Fruit fly (Drosophila melanogaster) S2 (cell line): ENCODE data around the gene Bx42.
A peak's percentile ranks its signal among the peaks of the same experiment; 100 is the strongest.

Experiments
- CG8478 ChIP-seq: fragments of >200 bp; optimal IDR thresholded peaks from 2 replicates; lab custom pipeline; 2018
- CTCF ChIP-seq, 2 experiments: fragments of >200 bp; optimal IDR thresholded peaks; 2 replicates each; lab custom pipeline; 2018

The Bx42 gene

DNA sequence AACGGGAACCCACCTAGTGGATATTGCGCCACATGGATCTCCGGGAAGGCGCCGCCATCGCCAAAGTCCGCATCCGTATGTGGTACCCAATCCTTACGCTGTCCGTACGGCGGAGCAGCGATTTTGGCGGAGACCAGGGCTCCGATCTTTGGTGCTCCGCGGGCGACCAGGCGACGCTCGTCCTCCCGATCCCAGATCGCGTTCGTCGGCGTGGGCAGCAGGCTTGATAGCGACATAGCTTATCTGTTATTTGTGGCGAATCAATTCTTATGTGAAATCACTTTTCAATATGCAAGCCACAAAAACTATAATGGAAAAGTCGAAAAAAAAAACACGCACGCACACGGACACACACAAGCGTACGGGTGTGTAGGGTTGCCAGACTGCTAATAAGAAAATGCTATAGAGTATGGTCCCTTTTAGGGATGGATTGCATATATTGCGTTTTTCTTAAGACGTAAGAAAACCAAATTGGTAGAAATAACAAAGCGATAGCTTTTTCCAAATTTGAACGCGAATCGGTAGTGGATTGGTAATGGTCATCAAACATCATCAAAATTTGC lies at the start of gene Bx42:
TSS of gene Bx42 (minus strand) at position 393 of the 563 bp plus-strand sequence.
- TF ChIP-seq CTCF (optimal IDR thresholded peaks at IDR 0.05; lab: Kevin White, UChicago): no peak
- TF ChIP-seq CG8478 (lab: Kevin White, UChicago): no peak

- TF ChIP-seq CTCF (optimal IDR thresholded peaks at IDR 0.05; lab: Kevin White, UChicago) (peak in 1 of 2 experiments; percentile 16), CG8478 (lab: Kevin White, UChicago) (no peak)
Observed at dm6 chrX:9155715-9156387, 49.4 kb upstream of the Bx42 start.

DNA sequence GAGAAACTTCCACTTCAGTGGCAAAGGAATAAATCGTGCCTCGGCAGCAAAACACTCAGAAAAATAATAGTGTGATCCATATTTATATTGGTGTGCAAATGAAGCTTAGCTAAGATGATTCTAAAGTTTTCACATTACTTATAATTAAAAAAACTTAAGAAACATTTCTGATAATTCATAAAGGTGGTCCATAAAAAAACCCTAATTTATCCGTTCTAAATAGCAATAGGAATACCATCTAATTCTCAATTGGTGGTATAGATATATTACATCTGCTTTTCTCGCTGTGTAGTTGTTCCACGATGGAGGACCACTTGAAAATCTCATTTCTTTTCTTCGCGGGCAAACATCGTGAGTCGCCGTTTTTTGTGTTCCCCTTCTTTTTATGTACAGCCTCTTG lies 48.7 kb upstream of the Bx42 start:
- TF ChIP-seq CG8478 (lab: Kevin White, UChicago) (no peak), CTCF (optimal IDR thresholded peaks at IDR 0.05; lab: Kevin White, UChicago) (no peak)

DNA sequence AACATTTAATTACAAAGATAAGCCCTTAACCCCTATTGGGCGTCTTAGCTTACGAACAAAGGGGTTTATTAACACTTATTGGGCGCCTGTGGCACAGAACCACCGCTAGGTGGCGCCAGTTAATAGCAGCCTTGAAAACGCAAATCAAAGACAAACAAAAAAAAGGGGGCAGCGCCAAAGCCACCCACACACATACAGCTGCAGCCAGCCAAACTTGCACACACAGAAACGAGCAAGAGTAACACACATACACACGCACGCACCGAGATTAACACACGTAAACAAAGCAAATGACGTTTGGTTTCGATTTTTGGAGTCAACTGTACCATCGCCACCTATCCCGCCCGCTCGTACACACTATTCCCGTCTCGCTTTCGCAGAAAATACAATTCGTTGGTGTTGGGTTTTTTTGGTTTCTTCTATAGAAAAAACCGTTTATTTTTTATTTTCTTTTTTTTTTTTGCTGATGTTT lies 45.8 kb upstream of the Bx42 start:
- no peak for TF ChIP-seq CG8478 (lab: Kevin White, UChicago)
- peak; percentile 85 to 89 for TF ChIP-seq CTCF (optimal IDR thresholded peaks at IDR 0.05; lab: Kevin White, UChicago)

- TF ChIP-seq CG8478 (lab: Kevin White, UChicago) (no peak), CTCF (optimal IDR thresholded peaks at IDR 0.05; lab: Kevin White, UChicago) (no peak)
Observed at dm6 chrX:9148989-9149522, 42.7 kb upstream of the Bx42 start, which contains the start of the genes fh and Bap111. fh (minus strand) TSS chrX:9149071. Bap111 (plus strand) TSS chrX:9149309.

DNA sequence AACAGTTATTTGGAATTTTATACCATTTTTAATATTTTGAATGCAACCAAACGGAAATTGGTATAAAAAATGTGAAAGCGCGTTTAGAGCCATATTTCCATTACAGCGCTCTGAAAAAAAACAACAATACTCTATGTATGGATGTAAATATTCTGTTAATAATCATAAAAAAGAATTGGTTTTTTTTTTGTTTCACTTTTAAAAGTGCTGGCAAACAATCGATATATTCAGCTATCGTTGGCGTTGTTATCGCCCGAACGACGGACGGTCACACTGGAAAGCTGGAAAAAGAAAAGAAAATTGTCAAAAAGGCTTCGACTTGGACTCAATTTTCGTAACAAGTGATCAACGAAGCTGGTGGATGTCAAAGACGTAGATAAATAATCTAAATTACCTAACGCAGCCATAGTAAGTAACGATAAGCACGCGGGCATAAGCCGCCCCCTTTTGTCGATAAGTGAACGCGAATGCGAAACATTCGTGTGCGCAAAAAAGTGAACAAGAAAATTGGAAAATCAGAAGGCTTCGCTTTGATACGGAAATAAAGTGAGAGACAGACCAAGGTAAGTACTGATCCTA lies 35.9 kb upstream of the Bx42 start, which contains the start of gene CG7065:
TSS of gene CG7065 (plus strand) at position 270 of the 579 bp plus-strand sequence.
- TF ChIP-seq CTCF (optimal IDR thresholded peaks at IDR 0.05; lab: Kevin White, UChicago) (no peak), CG8478 (lab: Kevin White, UChicago) (no peak)

DNA sequence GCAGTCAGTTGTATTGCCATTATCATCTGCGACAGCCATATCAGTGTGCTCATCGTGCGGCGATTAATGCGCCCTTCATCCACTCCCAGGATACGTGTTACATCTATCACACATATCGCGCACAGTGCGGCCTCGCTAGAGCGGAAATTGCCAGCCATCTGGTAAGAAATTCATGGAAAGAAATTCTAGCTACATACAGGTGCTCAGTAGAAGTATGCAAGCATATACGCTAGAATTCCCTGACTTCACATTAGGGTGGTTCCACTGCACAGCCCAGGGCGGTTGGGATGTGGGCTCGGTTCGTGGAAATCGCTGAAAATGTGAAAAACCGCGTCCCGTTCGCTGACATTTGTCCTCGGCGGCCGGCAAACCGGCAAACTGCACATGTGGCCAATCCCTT lies 34.8 kb upstream of the Bx42 start:
- TF ChIP-seq CTCF (optimal IDR thresholded peaks at IDR 0.05; lab: Kevin White, UChicago): no peak
- no peak for TF ChIP-seq CG8478 (lab: Kevin White, UChicago)

DNA sequence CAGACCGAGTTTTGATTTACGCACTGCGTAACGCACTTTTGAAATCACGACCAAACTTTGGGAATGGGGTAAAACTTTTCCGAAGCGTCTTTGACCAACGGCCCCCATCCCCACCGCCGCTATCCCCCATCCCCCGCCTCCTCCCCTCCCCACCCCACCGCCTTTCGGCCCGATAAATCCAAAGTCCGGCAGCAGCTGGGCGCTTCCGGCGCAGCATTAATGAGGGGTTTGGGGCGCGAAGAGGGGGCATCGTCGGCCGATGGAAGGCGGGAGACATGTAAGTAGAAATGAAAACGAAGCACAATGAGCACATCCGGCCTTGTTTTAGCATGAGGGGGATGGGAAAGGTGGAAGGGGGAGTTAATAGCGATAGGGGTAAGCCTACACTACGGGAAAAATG lies 32.7 kb upstream of the Bx42 start:
- TF ChIP-seq CG8478 (lab: Kevin White, UChicago) (no peak), CTCF (optimal IDR thresholded peaks at IDR 0.05; lab: Kevin White, UChicago) (no peak)

DNA sequence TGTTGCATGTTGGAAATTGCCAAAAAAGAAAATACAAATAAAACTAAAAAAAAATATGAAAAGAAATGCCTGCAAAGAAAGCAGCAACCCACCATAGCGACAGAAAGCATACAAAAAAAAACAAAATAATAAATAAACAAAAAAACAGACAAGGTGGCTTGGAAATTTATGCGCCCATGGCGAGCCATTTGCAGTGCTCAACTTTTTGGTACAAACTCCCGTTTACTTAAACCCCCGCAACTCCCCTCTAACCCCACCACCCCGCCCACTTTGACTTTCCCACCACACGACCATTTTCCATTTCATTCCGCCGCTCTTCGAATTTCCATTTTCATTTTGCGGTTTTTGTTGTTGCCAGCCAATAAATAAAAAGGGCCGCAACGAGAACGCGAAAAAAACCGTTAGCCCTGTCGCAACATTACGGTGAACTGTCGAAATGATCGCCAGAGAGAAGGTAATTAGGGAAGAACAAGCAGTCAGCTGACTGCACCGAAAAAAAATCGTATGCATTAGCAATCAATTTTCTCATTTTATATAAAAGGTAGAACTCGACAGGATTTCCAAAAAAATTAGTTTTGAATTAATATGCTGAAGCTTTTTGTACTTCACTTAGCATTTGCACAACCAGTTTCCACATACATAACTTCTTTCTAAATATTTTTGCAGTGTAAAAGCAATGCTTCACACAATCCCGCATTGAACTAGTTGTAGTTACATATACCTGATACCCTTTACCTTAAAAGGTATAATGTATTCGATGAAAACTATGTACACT lies 30.6 kb upstream of the Bx42 start:
- TF ChIP-seq CG8478 (lab: Kevin White, UChicago) (no peak), CTCF (optimal IDR thresholded peaks at IDR 0.05; lab: Kevin White, UChicago) (no peak)

- TF ChIP-seq CTCF (optimal IDR thresholded peaks at IDR 0.05; lab: Kevin White, UChicago): no peak
- TF ChIP-seq CG8478 (lab: Kevin White, UChicago): no peak
Observed at dm6 chrX:9134922-9135453, 28.6 kb upstream of the Bx42 start, which contains the start of gene fend. fend (minus strand) TSS chrX:9135099.

- no peak for TF ChIP-seq CTCF (optimal IDR thresholded peaks at IDR 0.05; lab: Kevin White, UChicago)
- no peak for TF ChIP-seq CG8478 (lab: Kevin White, UChicago)
Observed at dm6 chrX:9134241-9134849, 27.9 kb upstream of the Bx42 start.

dm6 chrX:9133577-9134240 lies 27.3 kb upstream of the Bx42 start:
- TF ChIP-seq CG8478 (lab: Kevin White, UChicago): no peak
- no peak for TF ChIP-seq CTCF (optimal IDR thresholded peaks at IDR 0.05; lab: Kevin White, UChicago)

DNA sequence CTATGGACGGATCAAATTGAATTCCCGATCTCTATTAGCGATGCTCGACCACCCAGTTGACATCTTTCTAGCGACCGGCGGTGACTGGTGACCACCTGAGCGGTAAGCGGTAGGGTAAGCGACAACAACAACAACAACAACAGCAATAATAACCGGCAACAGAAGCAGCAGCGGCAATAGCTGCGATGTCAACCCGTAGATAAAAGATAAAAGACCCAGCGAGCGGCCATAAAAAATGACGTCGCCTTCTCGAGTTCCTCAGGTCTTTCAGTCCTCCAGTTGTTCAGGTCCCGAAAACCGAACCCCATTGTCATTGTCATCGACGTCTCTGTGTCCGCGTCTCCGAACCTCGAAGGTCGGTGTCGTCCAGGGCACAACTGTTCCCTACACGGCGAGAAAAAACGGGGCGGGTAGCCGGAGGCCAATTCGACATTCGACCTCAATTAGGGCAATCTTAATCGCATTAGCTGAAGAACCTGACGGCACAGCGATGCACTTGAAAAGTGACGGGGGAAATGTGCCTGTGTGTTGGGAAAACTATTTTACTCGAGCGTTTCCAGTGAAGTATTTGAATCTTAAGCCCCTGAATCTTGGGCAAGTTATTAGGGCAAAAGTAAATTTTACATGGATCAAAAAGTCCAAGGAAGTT lies 26.3 kb upstream of the Bx42 start:
- no peak for TF ChIP-seq CG8478 (lab: Kevin White, UChicago)
- no peak for TF ChIP-seq CTCF (optimal IDR thresholded peaks at IDR 0.05; lab: Kevin White, UChicago)
